Fruit fly (Drosophila melanogaster) whole organism, prepupa: ENCODE measurements around the gene Gbeta13F.

ENCODE experiments used
- Blimp-1 ChIP-seq: fragments of 200-800 bp; sonication (Bioruptor generic); optimal IDR thresholded peaks from 3 replicates; lab custom pipeline; 2017; ENCODE audit warnings: missing biosample characterization, missing genetic modification characterization, mild to moderate bottlenecking, moderate library complexity, missing genetic modification reagents
- CG11762 ChIP-seq: fragments of 200-800 bp; sonication (Bioruptor generic); optimal IDR thresholded peaks from 3 replicates; lab custom pipeline; 2016; ENCODE audit warnings: missing biosample characterization, missing genetic modification characterization; ENCODE audit not compliant: insufficient read depth
- CG11902 ChIP-seq: fragments of 200-800 bp; sonication (Bioruptor generic); optimal IDR thresholded peaks from 3 replicates; lab custom pipeline; 2016; ENCODE audit warnings: missing biosample characterization, missing genetic modification characterization
- CG4318 ChIP-seq: fragments of 200-800 bp; sonication (Bioruptor generic); optimal IDR thresholded peaks from 3 replicates; lab custom pipeline; 2017; ENCODE audit warnings: missing biosample characterization, mild to moderate bottlenecking, missing genetic modification characterization
- CG6163 ChIP-seq: fragments of 200-800 bp; sonication (Bioruptor generic); IDR thresholded peaks from 3 replicates; pipeline ENCODE4 v1.3.6; 2022; ENCODE audit warnings: missing biosample characterization, missing genetic modification characterization
- CG6792 ChIP-seq: fragments of 200-800 bp; sonication (Bioruptor generic); optimal IDR thresholded peaks from 3 replicates; lab custom pipeline; 2016; ENCODE audit warnings: missing biosample characterization, missing genetic modification characterization
- CG7368 ChIP-seq: fragments of 200-800 bp; sonication (Bioruptor generic); optimal IDR thresholded peaks from 3 replicates; lab custom pipeline; 2016; ENCODE audit warnings: missing biosample characterization, missing genetic modification characterization
- Gug ChIP-seq: fragments of 200-800 bp; sonication (Bioruptor generic); IDR thresholded peaks from 2 replicates; pipeline ENCODE4 v1.3.6; 2022; ENCODE audit warnings: missing biosample characterization, missing genetic modification characterization
- Lpt ChIP-seq: fragments of 200-800 bp; sonication (Bioruptor generic); optimal IDR thresholded peaks from 3 replicates; lab custom pipeline; 2016; ENCODE audit warnings: missing biosample characterization, missing genetic modification characterization
- OdsH ChIP-seq: fragments of 200-800 bp; sonication (Bioruptor generic); optimal IDR thresholded peaks from 3 replicates; lab custom pipeline; 2016; ENCODE audit warnings: missing biosample characterization, missing genetic modification characterization
- Smox ChIP-seq: fragments of 200-800 bp; sonication (Bioruptor generic); optimal IDR thresholded peaks from 3 replicates; lab custom pipeline; 2016; ENCODE audit warnings: missing biosample characterization, missing genetic modification characterization
- dsx ChIP-seq: fragments of 200-800 bp; optimal IDR thresholded peaks from 3 replicates; lab custom pipeline; 2019; ENCODE audit warnings: missing biosample characterization, mild to moderate bottlenecking, missing genetic modification characterization, moderate library complexity; ENCODE audit not compliant: poor library complexity, severe bottlenecking
- fkh ChIP-seq: fragments of 200-800 bp; sonication (Bioruptor generic); optimal IDR thresholded peaks from 3 replicates; lab custom pipeline; 2017; ENCODE audit warnings: missing biosample characterization, mild to moderate bottlenecking, missing genetic modification characterization, moderate library complexity

dm6 chrX:15866032-15866431 is 6.1 kb downstream of the Gbeta13F start:
- TF ChIP-seq CG6163 (GFP tag; lab: Robert Waterston, UW): no peak
- TF ChIP-seq CG11902 (GFP tag; lab: Kevin White, UChicago): no peak
- no peak for TF ChIP-seq CG4318
- TF ChIP-seq OdsH (GFP tag; lab: Kevin White, UChicago): no peak
- no peak for TF ChIP-seq CG7368 (GFP tag; lab: Kevin White, UChicago)
- no peak for TF ChIP-seq fkh (GFP tag; lab: Kevin White, UChicago)
- TF ChIP-seq dsx (GFP tag; lab: Kevin White, UChicago): no peak
- TF ChIP-seq CG11762 (GFP tag; lab: Kevin White, UChicago): no peak
- TF ChIP-seq CG6792 (GFP tag; lab: Kevin White, UChicago): no peak
- TF ChIP-seq Smox (GFP tag; lab: Kevin White, UChicago): no peak
- no peak for TF ChIP-seq Lpt (GFP tag; lab: Kevin White, UChicago)
- TF ChIP-seq Gug (GFP tag; lab: Robert Waterston, UW): no peak
- TF ChIP-seq Blimp-1 (GFP tag; lab: Kevin White, UChicago): no peak
